Fruit fly (Drosophila melanogaster) whole organism, prepupa: ENCODE data around the gene Hrd3.
A peak's percentile ranks its signal among the peaks of the same experiment; 100 is the strongest.

Source experiments
- Blimp-1 ChIP-seq: fragments of 200-800 bp; sonication (Bioruptor generic); optimal IDR thresholded peaks from 3 replicates; lab custom pipeline; 2017; ENCODE audit warnings: missing biosample characterization, missing genetic modification characterization, mild to moderate bottlenecking, moderate library complexity, missing genetic modification reagents
- CG10669 ChIP-seq: fragments of 200-800 bp; sonication (Bioruptor generic); optimal IDR thresholded peaks from 3 replicates; lab custom pipeline; 2018; ENCODE audit warnings: missing biosample characterization, mild to moderate bottlenecking, missing genetic modification characterization, moderate library complexity
- CG11294 ChIP-seq: fragments of 200-800 bp; sonication (Bioruptor generic); IDR thresholded peaks from 2 replicates; pipeline ENCODE4 v1.3.6; 2022; ENCODE audit warnings: missing biosample characterization, missing genetic modification characterization
- CG11902 ChIP-seq: fragments of 200-800 bp; sonication (Bioruptor generic); optimal IDR thresholded peaks from 3 replicates; lab custom pipeline; 2016; ENCODE audit warnings: missing biosample characterization, missing genetic modification characterization
- CG1621 ChIP-seq: fragments of 200-800 bp; sonication (Bioruptor generic); optimal IDR thresholded peaks from 3 replicates; lab custom pipeline; 2018; ENCODE audit warnings: missing biosample characterization, mild to moderate bottlenecking, missing genetic modification characterization
- CG16779 ChIP-seq: fragments of 200-800 bp; sonication (Bioruptor generic); optimal IDR thresholded peaks from 3 replicates; lab custom pipeline; 2017; ENCODE audit warnings: missing biosample characterization, mild to moderate bottlenecking, missing genetic modification characterization
- CG3032 ChIP-seq: fragments of 200-800 bp; optimal IDR thresholded peaks from 2 replicates; lab custom pipeline; 2019; ENCODE audit warnings: missing biosample characterization, mild to moderate bottlenecking, missing genetic modification characterization, moderate library complexity
- CG31627 ChIP-seq: fragments of 200-800 bp; sonication (Bioruptor generic); optimal IDR thresholded peaks from 3 replicates; lab custom pipeline; 2016; ENCODE audit warnings: missing biosample characterization, missing genetic modification characterization
- CG32006 ChIP-seq: fragments of 200-800 bp; sonication (Bioruptor generic); optimal IDR thresholded peaks from 3 replicates; lab custom pipeline; 2017; ENCODE audit warnings: missing biosample characterization, mild to moderate bottlenecking, missing genetic modification characterization
- CG34406 ChIP-seq: fragments of 200-800 bp; sonication (Bioruptor generic); optimal IDR thresholded peaks from 3 replicates; lab custom pipeline; 2016; ENCODE audit warnings: missing biosample characterization, missing genetic modification characterization
- CG3919 ChIP-seq: fragments of 200-800 bp; sonication (Bioruptor generic); optimal IDR thresholded peaks from 3 replicates; lab custom pipeline; 2016; ENCODE audit warnings: missing biosample characterization, missing genetic modification characterization
- CG8632 ChIP-seq: fragments of 200-800 bp; sonication (Bioruptor generic); optimal IDR thresholded peaks from 3 replicates; lab custom pipeline; 2016; ENCODE audit warnings: missing biosample characterization, missing genetic modification characterization
- Eip75B ChIP-seq: fragments of 200-800 bp; sonication (Bioruptor generic); optimal IDR thresholded peaks from 3 replicates; lab custom pipeline; 2016; ENCODE audit warnings: missing biosample characterization, missing genetic modification characterization
- Eip78C ChIP-seq: fragments of 200-800 bp; sonication (Bioruptor generic); peaks from one replicate; lab custom pipeline; 2016; ENCODE audit warnings: missing biosample characterization, missing genetic modification characterization
- Eip93F ChIP-seq: fragments of 200-800 bp; sonication (Bioruptor generic); optimal IDR thresholded peaks from 2 replicates; lab custom pipeline; 2016; ENCODE audit warnings: missing biosample characterization, mild to moderate bottlenecking, missing genetic modification characterization
- Ets96B ChIP-seq: fragments of 200-800 bp; optimal IDR thresholded peaks from 2 replicates; lab custom pipeline; 2019; ENCODE audit warnings: missing biosample characterization, mild to moderate bottlenecking, missing genetic modification characterization, moderate library complexity
- Hr38 ChIP-seq: sonication (Bioruptor generic); optimal IDR thresholded peaks from 2 replicates; lab custom pipeline; 2016; ENCODE audit warnings: missing biosample characterization, missing genetic modification characterization
- Hr39 ChIP-seq: fragments of 200-800 bp; sonication (Bioruptor generic); optimal IDR thresholded peaks from 2 replicates; lab custom pipeline; 2016; ENCODE audit warnings: missing biosample characterization, missing genetic modification characterization
- Lpt ChIP-seq: fragments of 200-800 bp; sonication (Bioruptor generic); optimal IDR thresholded peaks from 3 replicates; lab custom pipeline; 2016; ENCODE audit warnings: missing biosample characterization, missing genetic modification characterization
- Met ChIP-seq: fragments of 200-800 bp; sonication (Bioruptor generic); optimal IDR thresholded peaks from 3 replicates; lab custom pipeline; 2016; ENCODE audit warnings: missing biosample characterization, missing genetic modification characterization
- OdsH ChIP-seq: fragments of 200-800 bp; sonication (Bioruptor generic); optimal IDR thresholded peaks from 3 replicates; lab custom pipeline; 2016; ENCODE audit warnings: missing biosample characterization, missing genetic modification characterization
- Smox ChIP-seq: fragments of 200-800 bp; sonication (Bioruptor generic); optimal IDR thresholded peaks from 3 replicates; lab custom pipeline; 2016; ENCODE audit warnings: missing biosample characterization, missing genetic modification characterization
- Sox102F ChIP-seq: fragments of 200-800 bp; sonication (Bioruptor generic); optimal IDR thresholded peaks from 2 replicates; lab custom pipeline; 2016; ENCODE audit warnings: missing biosample characterization, mild to moderate bottlenecking, missing genetic modification characterization
- Sox14 ChIP-seq: fragments of 200-800 bp; sonication (Bioruptor generic); optimal IDR thresholded peaks from 3 replicates; lab custom pipeline; 2016; ENCODE audit warnings: missing biosample characterization, missing genetic modification characterization
- Sox15 ChIP-seq: fragments of 200-800 bp; sonication (Bioruptor generic); optimal IDR thresholded peaks from 3 replicates; lab custom pipeline; 2016; ENCODE audit warnings: missing biosample characterization, missing genetic modification characterization
- achi ChIP-seq: fragments of 200-800 bp; sonication (Bioruptor generic); optimal IDR thresholded peaks from 3 replicates; lab custom pipeline; 2016; ENCODE audit warnings: missing biosample characterization, missing genetic modification characterization
- acj6 ChIP-seq: fragments of 200-800 bp; sonication (Bioruptor generic); optimal IDR thresholded peaks from 3 replicates; lab custom pipeline; 2016; ENCODE audit warnings: missing biosample characterization, missing genetic modification characterization
- cyc ChIP-seq: fragments of 200-800 bp; sonication (Bioruptor generic); optimal IDR thresholded peaks from 3 replicates; lab custom pipeline; 2016; ENCODE audit warnings: missing biosample characterization, missing genetic modification characterization
- dac ChIP-seq: fragments of 200-800 bp; sonication (Bioruptor generic); optimal IDR thresholded peaks from 2 replicates; lab custom pipeline; 2017; ENCODE audit warnings: missing biosample characterization, mild to moderate bottlenecking, missing genetic modification characterization
- esn ChIP-seq: fragments of 200-800 bp; sonication (Bioruptor generic); optimal IDR thresholded peaks from 2 replicates; lab custom pipeline; 2016; ENCODE audit warnings: missing biosample characterization, mild to moderate bottlenecking, missing genetic modification characterization, moderate library complexity
- fd85E ChIP-seq: fragments of 200-800 bp; sonication (Bioruptor generic); optimal IDR thresholded peaks from 3 replicates; lab custom pipeline; 2016; ENCODE audit warnings: missing biosample characterization, missing genetic modification characterization
- fkh ChIP-seq: fragments of 200-800 bp; sonication (Bioruptor generic); optimal IDR thresholded peaks from 3 replicates; lab custom pipeline; 2017; ENCODE audit warnings: missing biosample characterization, mild to moderate bottlenecking, missing genetic modification characterization, moderate library complexity
- lz ChIP-seq: fragments of 200-800 bp; sonication (Bioruptor generic); optimal IDR thresholded peaks from 3 replicates; lab custom pipeline; 2016; ENCODE audit warnings: missing biosample characterization, missing genetic modification characterization
- net ChIP-seq: fragments of 200-800 bp; sonication (Bioruptor generic); optimal IDR thresholded peaks from 3 replicates; lab custom pipeline; 2016; ENCODE audit warnings: missing biosample characterization, missing genetic modification characterization
- pdm3 ChIP-seq: fragments of 200-800 bp; sonication (Bioruptor generic); optimal IDR thresholded peaks from 3 replicates; lab custom pipeline; 2016; ENCODE audit warnings: missing biosample characterization, missing genetic modification characterization
- salr ChIP-seq, 2 experiments: fragments of 200-800 bp; sonication (Bioruptor generic); optimal IDR thresholded peaks; 3 replicates each; lab custom pipeline; 2016 to 2018; ENCODE audit warnings: missing biosample characterization in 2 of 2, missing genetic modification characterization in 2 of 2, mild to moderate bottlenecking in 1 of 2
- spab ChIP-seq: fragments of 200-800 bp; sonication (Bioruptor generic); optimal IDR thresholded peaks from 2 replicates; lab custom pipeline; 2017; ENCODE audit warnings: missing biosample characterization, mild to moderate bottlenecking, missing genetic modification characterization, missing genetic modification reagents
- svp ChIP-seq: fragments of 200-800 bp; sonication (Bioruptor generic); peaks from one replicate; lab custom pipeline; 2016; ENCODE audit warnings: missing biosample characterization, missing genetic modification characterization
- topi ChIP-seq: fragments of 200-800 bp; sonication (Bioruptor generic); optimal IDR thresholded peaks from 3 replicates; lab custom pipeline; 2016; ENCODE audit warnings: missing biosample characterization, missing genetic modification characterization
- vri ChIP-seq: fragments of 200-800 bp; sonication (Bioruptor generic); optimal IDR thresholded peaks from 3 replicates; lab custom pipeline; 2016; ENCODE audit warnings: missing biosample characterization, mild to moderate bottlenecking, missing genetic modification characterization

Gene Hrd3

dm6 chr3R:23722680-23723372 is 35.5 kb downstream of the Hrd3 start, which contains the start of gene CG10365 (continued):
- peak; percentile 89 for TF ChIP-seq net (GFP tag; lab: Kevin White, UChicago)
- TF ChIP-seq Sox15 (GFP tag; lab: Kevin White, UChicago), result peak; percentile 75
- peak; percentile 69 for TF ChIP-seq lz (GFP tag; lab: Kevin White, UChicago)
- peak; percentile 90 for TF ChIP-seq OdsH
- peak in 1 of 2 experiments; percentile 94 for TF ChIP-seq salr (GFP tag; optimal IDR thresholded peaks at IDR 0.05; lab: Kevin White, UChicago)
- peak; percentile 59 for TF ChIP-seq Blimp-1 (GFP tag; lab: Kevin White, UChicago)
- TF ChIP-seq Lpt (GFP tag; lab: Kevin White, UChicago), result peak; percentile 87
- TF ChIP-seq pdm3 (GFP tag; lab: Kevin White, UChicago), result peak; percentile 79
- TF ChIP-seq Sox14 (GFP tag; lab: Kevin White, UChicago), result peak; percentile 57
- TF ChIP-seq esn (GFP tag; lab: Kevin White, UChicago), result peak; percentile 92
- TF ChIP-seq achi, result peak; percentile 92
- peak; percentile 7 for TF ChIP-seq dac (GFP tag; lab: Kevin White, UChicago)
- TF ChIP-seq svp (GFP tag; lab: Kevin White, UChicago), result peak; percentile 91
- peak; percentile 67 for TF ChIP-seq CG16779 (tag; lab: Kevin White, UChicago)
- TF ChIP-seq Sox102F, result peak; percentile 68
- TF ChIP-seq CG11294 (GFP tag; lab: Robert Waterston, UW), result peak; percentile 77; the same call in 1 of the 2 replicates
- TF ChIP-seq spab, result peak; percentile 81
- peak; percentile 80 for TF ChIP-seq Eip75B (GFP tag; lab: Kevin White, UChicago)
- peak; percentile 54 for TF ChIP-seq CG1621 (tag; lab: Kevin White, UChicago)
- TF ChIP-seq CG8632 (GFP tag; lab: Kevin White, UChicago), result peak; percentile 97

- peak; percentile 20 for TF ChIP-seq CG3032
- no peak for TF ChIP-seq CG11902 (GFP tag; lab: Kevin White, UChicago)
- TF ChIP-seq lz (GFP tag; lab: Kevin White, UChicago), result peak; percentile 18
- peak; percentile 7 for TF ChIP-seq cyc (GFP tag; lab: Kevin White, UChicago)
- no peak for TF ChIP-seq Met (GFP tag; lab: Kevin White, UChicago)
- peak; percentile 65 for TF ChIP-seq svp (GFP tag; lab: Kevin White, UChicago)
- TF ChIP-seq CG31627 (GFP tag; lab: Kevin White, UChicago), result peak; percentile 33
- TF ChIP-seq Smox, result peak; percentile 6
- TF ChIP-seq topi (GFP tag; lab: Kevin White, UChicago), result no peak
- peak; percentile 13 for TF ChIP-seq Hr39 (GFP tag; lab: Kevin White, UChicago)
- TF ChIP-seq fkh (GFP tag; lab: Kevin White, UChicago), result peak; percentile 97
Measured at dm6 chr3R:23721936-23722335, 36.4 kb downstream of the Hrd3 start.

dm6 chr3R:23721525-23721924 is 36.8 kb downstream of the Hrd3 start, which contains the start of gene CG10232:
Gene CG10232 (minus strand): TSS chr3R:23721625.
- no peak for TF ChIP-seq Sox15 (GFP tag; lab: Kevin White, UChicago)
- TF ChIP-seq vri (GFP tag; lab: Kevin White, UChicago), result no peak
- TF ChIP-seq net (GFP tag; lab: Kevin White, UChicago), result no peak
- TF ChIP-seq fd85E (GFP tag; lab: Kevin White, UChicago), result no peak
- no peak for TF ChIP-seq lz (GFP tag; lab: Kevin White, UChicago)
- no peak for TF ChIP-seq acj6 (GFP tag; lab: Kevin White, UChicago)
- no peak for TF ChIP-seq Sox14 (GFP tag; lab: Kevin White, UChicago)
- no peak for TF ChIP-seq CG3919 (GFP tag; lab: Kevin White, UChicago)
- TF ChIP-seq Eip78C (GFP tag; lab: Kevin White, UChicago), result no peak
- TF ChIP-seq Eip93F (GFP tag; lab: Kevin White, UChicago), result no peak
- TF ChIP-seq Met (GFP tag; lab: Kevin White, UChicago), result no peak
- no peak for TF ChIP-seq CG10669 (GFP tag; lab: Kevin White, UChicago)
- TF ChIP-seq svp (GFP tag; lab: Kevin White, UChicago), result no peak
- TF ChIP-seq Blimp-1 (GFP tag; lab: Kevin White, UChicago), result no peak
- no peak for TF ChIP-seq CG32006 (GFP tag; lab: Kevin White, UChicago)
- TF ChIP-seq CG34406, result no peak
- TF ChIP-seq Hr39 (GFP tag; lab: Kevin White, UChicago), result no peak
- TF ChIP-seq Hr38, result no peak
- no peak for TF ChIP-seq OdsH
- TF ChIP-seq Ets96B (tag; lab: Kevin White, UChicago), result no peak
